Worm (Caenorhabditis elegans): ENCODE results near the gene dpff-1.
A peak's percentile ranks its signal among the peaks of the same experiment; 100 is the strongest.

DNA sequence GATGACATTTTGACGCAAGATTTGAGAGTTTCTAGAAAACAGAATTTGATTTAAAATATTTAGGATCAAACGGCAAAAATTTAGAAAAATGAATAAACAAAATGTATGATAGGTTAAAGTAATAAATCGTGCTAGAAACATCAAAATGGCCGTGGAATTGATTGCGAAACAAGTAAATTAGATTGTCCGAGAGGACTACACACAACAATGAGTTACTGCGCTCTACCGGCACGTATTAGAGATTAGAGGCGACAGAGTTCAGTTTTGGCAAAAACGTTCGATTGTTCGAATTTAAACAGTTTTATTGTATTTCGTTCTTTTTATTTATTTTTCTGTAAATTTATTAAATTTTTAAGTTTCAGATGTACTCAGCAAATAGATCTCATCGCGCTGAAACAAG, 19.6 kb upstream of the dpff-1 start, which contains the start of the genes dnc-2 and bcl-7:
- TF ChIP-seq dao-5 (tag; optimal IDR thresholded peaks at IDR 0.05) (no peak), him-1 (tag; optimal IDR thresholded peaks at IDR 0.05) (no peak), W03F9.2 (tag; optimal IDR thresholded peaks at IDR 0.05) (peak; percentile 8)

Measured in whole organism, L4/young adult.